Worm (Caenorhabditis elegans) whole organism, L1 larva: Measurements from ENCODE around the gene hil-6.

Experiments used
- C04F5.9 ChIP-seq: sonication (generic microtip); optimal IDR thresholded peaks from 2 replicates; lab custom pipeline; 2016; ENCODE audit warnings: missing genetic modification characterization, missing compliant biosample characterization
- Y116A8C.19 ChIP-seq: sonication (generic microtip); optimal IDR thresholded peaks from 2 replicates; lab custom pipeline; 2016; ENCODE audit warnings: missing compliant biosample characterization, missing genetic modification characterization, borderline replicate concordance
- ceh-82 ChIP-seq, 3 experiments: fragments of 150-350 bp in 1 of 3; sonication (generic microtip) in 2 of 3; optimal IDR thresholded peaks; 2 replicates each; lab custom pipeline; 2014 to 2017; ENCODE audit warnings: missing biosample characterization in 3 of 3, missing genetic modification characterization in 3 of 3
- ces-1 ChIP-seq: fragments of 150-350 bp; optimal IDR thresholded peaks from 2 replicates; lab custom pipeline; 2014; ENCODE audit warnings: missing biosample characterization, missing genetic modification reagents, missing genetic modification characterization
- efl-1 ChIP-seq, 4 experiments: fragments of 150-350 bp; optimal IDR thresholded peaks in 3 of 4; peaks in 1 of 4; 1 replicate in 1 of 4; 2 replicates in 3 of 4; lab custom pipeline; 2014; ENCODE audit warnings: missing biosample characterization in 2 of 4, missing genetic modification characterization in 2 of 4, missing genetic modification reagents in 2 of 4
- egl-27 ChIP-seq, 2 experiments: fragments of 150-350 bp in 1 of 2; sonication (generic microtip); optimal IDR thresholded peaks; 3 replicates each; lab custom pipeline; 2017 to 2018; ENCODE audit warnings: missing biosample characterization in 2 of 2, missing genetic modification characterization in 2 of 2, missing genetic modification reagents in 2 of 2
- elt-2 ChIP-seq: sonication (generic microtip); optimal IDR thresholded peaks from 2 replicates; lab custom pipeline; 2016; ENCODE audit warnings: missing genetic modification characterization, mild to moderate bottlenecking, inconsistent platforms, missing compliant biosample characterization, missing genetic modification reagents
- grh-1 ChIP-seq: fragments of 200-800 bp; sonication (Bioruptor generic); IDR thresholded peaks from 2 replicates; pipeline ENCODE4 v1.3.6; 2022; ENCODE audit warnings: missing genetic modification reagents, missing genetic modification characterization, missing compliant biosample characterization
- hlh-4 ChIP-seq: sonication (generic microtip); optimal IDR thresholded peaks from 2 replicates; lab custom pipeline; 2016; ENCODE audit warnings: mild to moderate bottlenecking, missing genetic modification characterization, missing compliant biosample characterization
- lin-15B ChIP-seq: fragments of 150-350 bp; sonication (generic microtip); optimal IDR thresholded peaks from 3 replicates; lab custom pipeline; 2014; ENCODE audit warnings: missing biosample characterization, missing genetic modification characterization
- lin-39 ChIP-seq: fragments of 150-350 bp; optimal IDR thresholded peaks from 2 replicates; lab custom pipeline; 2014; ENCODE audit warnings: missing biosample characterization, missing genetic modification reagents, missing genetic modification characterization
- mdl-1 ChIP-seq, 2 experiments: fragments of 150-350 bp; optimal IDR thresholded peaks; 2 replicates each; lab custom pipeline; 2014 to 2017; ENCODE audit warnings: missing biosample characterization in 2 of 2, missing genetic modification characterization in 2 of 2, inconsistent platforms in 1 of 2
- nhr-28 ChIP-seq: fragments of 150-350 bp; optimal IDR thresholded peaks from 2 replicates; lab custom pipeline; 2014; ENCODE audit warnings: missing biosample characterization, missing genetic modification characterization
- nhr-47 ChIP-seq: sonication (generic microtip); optimal IDR thresholded peaks from 2 replicates; lab custom pipeline; 2016; ENCODE audit warnings: mild to moderate bottlenecking, missing genetic modification characterization, moderate library complexity, missing compliant biosample characterization
- nhr-71 ChIP-seq: sonication (generic microtip); optimal IDR thresholded peaks from 2 replicates; lab custom pipeline; 2016; ENCODE audit warnings: mild to moderate bottlenecking, missing genetic modification characterization, moderate library complexity, missing compliant biosample characterization
- nhr-77 ChIP-seq: fragments of 150-350 bp; optimal IDR thresholded peaks from 2 replicates; lab custom pipeline; 2014; ENCODE audit warnings: missing biosample characterization, missing genetic modification characterization
- pag-3 ChIP-seq: sonication (generic microtip); optimal IDR thresholded peaks from 2 replicates; lab custom pipeline; 2017; ENCODE audit warnings: missing genetic modification characterization, mild to moderate bottlenecking, missing compliant biosample characterization, antibody characterized with exemption, borderline replicate concordance; ENCODE audit not compliant: insufficient read depth
- pax-3 ChIP-seq: fragments of 200-800 bp; sonication (Bioruptor generic); optimal IDR thresholded peaks from 2 replicates; lab custom pipeline; 2018; ENCODE audit warnings: mild to moderate bottlenecking, missing genetic modification characterization, moderate library complexity, missing compliant biosample characterization
- skn-1 ChIP-seq: fragments of 150-350 bp; optimal IDR thresholded peaks from 2 replicates; lab custom pipeline; 2014; ENCODE audit warnings: missing biosample characterization, missing genetic modification characterization
- snu-23 ChIP-seq: sonication (generic microtip); optimal IDR thresholded peaks from 2 replicates; lab custom pipeline; 2016; ENCODE audit warnings: missing genetic modification characterization, missing compliant biosample characterization
- unc-86 ChIP-seq: sonication (generic microtip); optimal IDR thresholded peaks from 2 replicates; lab custom pipeline; 2016; ENCODE audit warnings: missing genetic modification characterization, missing compliant biosample characterization
- unc-98 ChIP-seq: fragments of 200-800 bp; sonication (Bioruptor generic); IDR thresholded peaks from 2 replicates; pipeline ENCODE4 v1.3.6; 2022; ENCODE audit warnings: missing genetic modification characterization, missing compliant biosample characterization
- xbp-1 ChIP-seq: sonication (generic microtip); optimal IDR thresholded peaks from 2 replicates; lab custom pipeline; 2016; ENCODE audit warnings: missing genetic modification characterization, missing compliant biosample characterization
- zag-1 ChIP-seq: fragments of 150-350 bp; optimal IDR thresholded peaks from 2 replicates; lab custom pipeline; 2014; ENCODE audit warnings: missing biosample characterization, missing genetic modification characterization
- ztf-11 ChIP-seq, 2 experiments: sonication (generic microtip); optimal IDR thresholded peaks; 2 replicates each; lab custom pipeline; 2016 to 2017; ENCODE audit warnings: missing genetic modification characterization in 2 of 2, missing biosample characterization in 1 of 2, missing compliant biosample characterization in 1 of 2
- ztf-4 ChIP-seq: fragments of 150-350 bp; optimal IDR thresholded peaks from 2 replicates; lab custom pipeline; 2014; ENCODE audit warnings: missing biosample characterization, missing genetic modification characterization

hil-6 gene

ce11 chrV:1992515-1992968, 38.8 kb downstream of the hil-6 start, which contains the start of gene tnt-4:
tnt-4 (minus strand) TSS chrV:1992918.
- TF ChIP-seq nhr-28 (tag; lab: Kevin White, UChicago) = no peak
- TF ChIP-seq C04F5.9 (tag; lab: Kevin White, UChicago) = no peak
- no peak for TF ChIP-seq xbp-1 (tag; lab: Kevin White, UChicago)
- no peak for TF ChIP-seq pag-3 (tag; lab: Kevin White, UChicago)
- no peak for TF ChIP-seq zag-1 (tag; lab: Kevin White, UChicago)
- no peak for TF ChIP-seq snu-23 (GFP tag; lab: Kevin White, UChicago)
- TF ChIP-seq Y116A8C.19 = no peak
- TF ChIP-seq nhr-77 (tag; lab: Kevin White, UChicago) = no peak
- TF ChIP-seq efl-1 (optimal IDR thresholded peaks at IDR 0.05; lab: Kevin White, UChicago) = no peak
- TF ChIP-seq efl-1 (GFP tag; optimal IDR thresholded peaks at IDR 0.05 in 1 of 2; lab: Kevin White, UChicago) = no peak
- TF ChIP-seq ces-1 (GFP tag; lab: Kevin White, UChicago) = no peak
- TF ChIP-seq lin-15B (tag; lab: Kevin White, UChicago) = no peak
- TF ChIP-seq hlh-4 (tag; lab: Kevin White, UChicago) = no peak
- TF ChIP-seq ztf-4 (tag; lab: Kevin White, UChicago) = no peak
- TF ChIP-seq ztf-11 (tag; optimal IDR thresholded peaks at IDR 0.05; lab: Kevin White, UChicago) = no peak

DNA sequence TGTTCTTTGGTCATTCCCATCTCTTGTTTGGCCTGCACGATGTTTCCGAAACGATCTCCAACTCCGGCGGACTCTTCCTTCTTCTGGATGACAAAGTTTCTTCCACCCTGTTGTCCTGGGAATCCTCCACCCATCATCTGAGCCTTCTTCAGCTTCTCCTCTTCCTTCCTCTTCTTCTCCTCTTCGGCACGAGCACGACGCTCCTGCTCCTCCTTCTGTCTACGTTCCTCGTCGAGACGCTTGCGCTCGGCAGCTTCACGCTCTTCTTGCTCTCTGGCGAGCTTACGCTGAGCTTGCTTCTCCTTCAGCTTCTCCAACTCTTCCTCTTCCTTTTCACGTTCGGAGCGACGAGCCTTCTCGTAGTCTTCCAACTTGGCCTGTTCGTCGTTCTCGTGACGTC, 40.0 kb downstream of the hil-6 start:
- TF ChIP-seq nhr-47 (tag; lab: Kevin White, UChicago) (no peak), unc-98 (GFP tag; lab: Robert Waterston, UW) (no peak), efl-1 (optimal IDR thresholded peaks at IDR 0.05; lab: Kevin White, UChicago) (no peak), efl-1 (GFP tag; optimal IDR thresholded peaks at IDR 0.05 in 1 of 2; lab: Kevin White, UChicago) (peak in 1 of 2 experiments; percentile 64), pax-3 (no peak)

DNA sequence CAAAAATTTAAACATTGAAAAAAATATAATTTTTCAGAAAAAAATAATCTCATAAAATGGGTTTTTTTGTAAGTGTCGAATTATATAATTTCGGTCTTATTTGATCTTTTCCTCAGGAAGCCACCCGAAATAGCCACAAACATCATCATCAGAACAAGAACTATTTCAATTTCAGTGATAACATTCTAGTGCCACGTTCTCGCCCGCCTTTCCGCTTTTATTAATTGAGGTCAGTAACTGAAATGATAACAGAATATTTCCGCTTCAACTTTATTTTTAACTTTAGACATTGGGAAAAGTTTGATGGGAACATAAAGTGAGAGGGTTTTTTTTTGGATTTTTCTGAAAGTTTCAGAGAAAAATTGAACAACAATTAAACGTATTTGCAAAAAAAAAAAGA, 42.1 kb downstream of the hil-6 start:
- TF ChIP-seq grh-1 = no peak
- TF ChIP-seq lin-39 (tag; lab: Kevin White, UChicago) = no peak
- TF ChIP-seq mdl-1 (tag; optimal IDR thresholded peaks at IDR 0.05; lab: Kevin White, UChicago) = no peak
- no peak for TF ChIP-seq Y116A8C.19
- peak; percentile 31 for TF ChIP-seq elt-2 (tag; lab: Kevin White, UChicago)
- no peak for TF ChIP-seq ceh-82 (tag; optimal IDR thresholded peaks at IDR 0.05; lab: Kevin White, UChicago)
- TF ChIP-seq ztf-11 (tag; optimal IDR thresholded peaks at IDR 0.05; lab: Kevin White, UChicago) = no peak

- TF ChIP-seq nhr-71 (no peak), unc-86 (no peak), egl-27 (tag; optimal IDR thresholded peaks at IDR 0.05; lab: Kevin White, UChicago) (no peak), elt-2 (tag; lab: Kevin White, UChicago) (peak; percentile 80), skn-1 (tag; lab: Kevin White, UChicago) (no peak)
- TF ChIP-seq, all 84 proteins: peak for 1
These were observed 44.4 kb downstream of the hil-6 start, which contains the start of gene T08B1.1 for ce11 chrV:1986954-1987353. T08B1.1 (minus strand) TSS chrV:1987045.
